Fruit fly (Drosophila melanogaster) whole organism, adult: Measurements from ENCODE around the gene CG43915.

ENCODE experiments used
- CG11617 ChIP-seq: fragments of 200-800 bp; sonication (Bioruptor generic); optimal IDR thresholded peaks from 2 replicates; lab custom pipeline; 2017; ENCODE audit warnings: mild to moderate bottlenecking, missing biosample characterization, missing genetic modification reagents, missing genetic modification characterization
- CG12768 ChIP-seq: fragments of 200-800 bp; sonication (Bioruptor generic); optimal IDR thresholded peaks from 2 replicates; lab custom pipeline; 2017; ENCODE audit warnings: missing biosample characterization, missing genetic modification characterization, mild to moderate bottlenecking, moderate library complexity, missing genetic modification reagents
- CG14711 ChIP-seq: fragments of 200-800 bp; sonication (Bioruptor generic); optimal IDR thresholded peaks from 2 replicates; lab custom pipeline; 2018; ENCODE audit warnings: missing biosample characterization, mild to moderate bottlenecking, missing genetic modification characterization, moderate library complexity
- CG1620 ChIP-seq: fragments of 200-800 bp; sonication (Bioruptor generic); optimal IDR thresholded peaks from 2 replicates; lab custom pipeline; 2016; ENCODE audit warnings: missing biosample characterization, missing genetic modification characterization
- CG33017 ChIP-seq: fragments of 200-800 bp; sonication (Bioruptor generic); optimal IDR thresholded peaks from 2 replicates; lab custom pipeline; 2018; ENCODE audit warnings: missing biosample characterization, mild to moderate bottlenecking, missing genetic modification characterization, moderate library complexity
- CG5204 ChIP-seq: fragments of 200-800 bp; sonication (Bioruptor generic); optimal IDR thresholded peaks from 2 replicates; lab custom pipeline; 2016; ENCODE audit warnings: missing biosample characterization, missing genetic modification characterization
- CG7045 ChIP-seq: fragments of 200-800 bp; sonication (Bioruptor generic); optimal IDR thresholded peaks from 2 replicates; lab custom pipeline; 2017; ENCODE audit warnings: missing biosample characterization, mild to moderate bottlenecking, missing genetic modification characterization
- CG7101 ChIP-seq: fragments of 200-800 bp; sonication (Bioruptor generic); optimal IDR thresholded peaks from 2 replicates; lab custom pipeline; 2018; ENCODE audit warnings: missing biosample characterization, mild to moderate bottlenecking, missing genetic modification characterization, moderate library complexity
- Clk ChIP-seq: fragments of 200-800 bp; sonication (Bioruptor generic); optimal IDR thresholded peaks from 2 replicates; lab custom pipeline; 2017; ENCODE audit warnings: missing biosample characterization, missing genetic modification characterization
- Crg-1 ChIP-seq: fragments of 200-800 bp; sonication (Bioruptor generic); optimal IDR thresholded peaks from 2 replicates; lab custom pipeline; 2016; ENCODE audit warnings: missing biosample characterization, missing genetic modification characterization
- Hr96 ChIP-seq: fragments of 200-800 bp; sonication (Bioruptor generic); optimal IDR thresholded peaks from 2 replicates; lab custom pipeline; 2016; ENCODE audit warnings: missing biosample characterization, missing genetic modification characterization
- Mnt ChIP-seq: fragments of 200-800 bp; sonication (Bioruptor generic); optimal IDR thresholded peaks from 2 replicates; lab custom pipeline; 2016; ENCODE audit warnings: missing biosample characterization, mild to moderate bottlenecking, missing genetic modification characterization
- bab1 ChIP-seq: fragments of 200-800 bp; sonication (Bioruptor generic); optimal IDR thresholded peaks from 3 replicates; lab custom pipeline; 2019; ENCODE audit warnings: missing biosample characterization, mild to moderate bottlenecking, missing genetic modification characterization, moderate library complexity
- cic ChIP-seq: fragments of 200-800 bp; sonication (Bioruptor generic); optimal IDR thresholded peaks from 2 replicates; lab custom pipeline; 2017; ENCODE audit warnings: missing biosample characterization, mild to moderate bottlenecking, missing genetic modification characterization, moderate library complexity
- cnc ChIP-seq, 2 experiments: fragments of >200 bp; optimal IDR thresholded peaks; 2 replicates each; lab custom pipeline; 2017
- kay ChIP-seq: fragments of 200-800 bp; sonication (Bioruptor generic); peaks from one replicate; lab custom pipeline; 2016; ENCODE audit warnings: missing biosample characterization, missing genetic modification characterization, borderline replicate concordance
- ovo ChIP-seq: fragments of 200-800 bp; sonication (Bioruptor generic); optimal IDR thresholded peaks from 2 replicates; lab custom pipeline; 2016; ENCODE audit warnings: missing biosample characterization, missing genetic modification characterization
- pad ChIP-seq: fragments of 200-800 bp; sonication (Bioruptor generic); optimal IDR thresholded peaks from 3 replicates; lab custom pipeline; 2017; ENCODE audit warnings: missing biosample characterization, missing genetic modification characterization, mild to moderate bottlenecking, moderate library complexity, missing genetic modification reagents
- tj ChIP-seq: fragments of 200-800 bp; sonication (Bioruptor generic); optimal IDR thresholded peaks from 3 replicates; lab custom pipeline; 2017; ENCODE audit warnings: missing biosample characterization, mild to moderate bottlenecking, missing genetic modification characterization, moderate library complexity
- toe ChIP-seq: fragments of 200-800 bp; sonication (Bioruptor generic); optimal IDR thresholded peaks from 2 replicates; lab custom pipeline; 2016; ENCODE audit warnings: missing biosample characterization, missing genetic modification characterization

Gene CG43915

DNA sequence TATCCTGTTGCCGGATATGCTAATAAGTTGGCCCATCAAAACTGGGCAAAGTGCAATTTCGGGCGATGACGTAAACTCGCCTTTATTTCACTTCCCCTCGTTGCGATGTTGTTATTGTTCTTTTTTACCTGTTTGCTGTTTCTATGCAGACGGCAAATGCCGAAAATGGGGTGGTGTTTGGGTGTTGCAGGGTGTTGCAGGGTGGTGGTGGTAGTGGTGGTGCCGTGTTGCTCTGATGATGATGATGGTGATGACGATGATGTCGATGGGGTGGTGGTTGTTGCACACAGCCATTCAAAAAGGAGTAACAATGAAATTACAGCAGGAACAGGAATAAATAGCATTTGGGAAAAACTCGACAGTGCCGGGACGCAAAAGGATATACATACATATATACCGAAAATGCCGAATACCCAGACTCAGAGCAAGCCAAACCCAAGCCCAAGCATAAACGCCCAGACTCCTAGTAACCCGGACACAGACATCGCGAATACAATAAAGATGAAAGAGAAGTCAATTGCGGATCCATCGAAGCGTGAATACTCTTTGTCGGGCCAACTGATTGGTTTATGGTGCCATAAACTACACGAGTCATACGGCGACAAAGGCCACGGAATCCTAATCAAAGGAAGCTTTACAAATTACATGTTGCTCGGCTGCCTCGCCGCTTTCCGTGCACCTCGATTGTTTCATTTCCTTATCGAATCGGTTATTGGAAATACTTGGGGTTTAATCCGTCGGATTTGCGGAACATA, 6.2 kb downstream of the CG43915 start:
- TF ChIP-seq CG14711 (tag; lab: Kevin White, UChicago) = no peak
- no peak for TF ChIP-seq tj (GFP tag; lab: Kevin White, UChicago)
- no peak for TF ChIP-seq kay
- no peak for TF ChIP-seq CG7045 (GFP tag; lab: Kevin White, UChicago)
- TF ChIP-seq Crg-1 (GFP tag; lab: Kevin White, UChicago) = no peak
- no peak for TF ChIP-seq Hr96 (GFP tag; lab: Kevin White, UChicago)
- TF ChIP-seq CG1620 (GFP tag; lab: Kevin White, UChicago) = no peak
- TF ChIP-seq CG33017 (tag; lab: Kevin White, UChicago) = no peak
- no peak for TF ChIP-seq CG11617
- no peak for TF ChIP-seq Mnt
- TF ChIP-seq cic (GFP tag; lab: Kevin White, UChicago) = no peak
- no peak for TF ChIP-seq pad
- TF ChIP-seq bab1 (GFP tag; lab: Kevin White, UChicago) = no peak
- no peak for TF ChIP-seq CG5204

DNA sequence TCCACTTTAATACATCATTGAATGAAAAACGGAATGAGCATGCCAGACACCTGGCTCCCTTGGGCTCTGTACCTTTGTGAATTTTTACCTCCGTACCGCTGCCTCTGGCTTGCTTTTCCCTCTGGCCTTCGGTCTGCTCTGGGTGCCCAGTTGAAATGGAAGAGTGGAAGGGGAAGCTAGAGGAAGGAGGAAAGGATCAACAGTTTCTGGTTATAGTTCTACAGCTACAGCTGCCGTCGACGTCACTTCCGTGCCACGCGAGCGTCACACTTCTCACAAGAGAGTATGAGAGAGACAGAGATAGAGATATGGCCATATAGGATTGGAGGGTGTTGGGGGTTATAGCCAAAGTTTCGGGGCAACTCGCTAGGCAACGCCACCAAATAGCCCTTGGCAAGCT, 7.3 kb downstream of the CG43915 start:
- TF ChIP-seq cnc (optimal IDR thresholded peaks at IDR 0.05; lab: Kevin White, UChicago) (no peak), Hr96 (GFP tag; lab: Kevin White, UChicago) (no peak), cic (GFP tag; lab: Kevin White, UChicago) (no peak), bab1 (GFP tag; lab: Kevin White, UChicago) (no peak), Clk (GFP tag; lab: Kevin White, UChicago) (no peak), CG5204 (no peak), tj (GFP tag; lab: Kevin White, UChicago) (no peak), kay (no peak), toe (GFP tag; lab: Kevin White, UChicago) (no peak), CG7101 (tag; lab: Kevin White, UChicago) (no peak), CG1620 (GFP tag; lab: Kevin White, UChicago) (no peak)

DNA sequence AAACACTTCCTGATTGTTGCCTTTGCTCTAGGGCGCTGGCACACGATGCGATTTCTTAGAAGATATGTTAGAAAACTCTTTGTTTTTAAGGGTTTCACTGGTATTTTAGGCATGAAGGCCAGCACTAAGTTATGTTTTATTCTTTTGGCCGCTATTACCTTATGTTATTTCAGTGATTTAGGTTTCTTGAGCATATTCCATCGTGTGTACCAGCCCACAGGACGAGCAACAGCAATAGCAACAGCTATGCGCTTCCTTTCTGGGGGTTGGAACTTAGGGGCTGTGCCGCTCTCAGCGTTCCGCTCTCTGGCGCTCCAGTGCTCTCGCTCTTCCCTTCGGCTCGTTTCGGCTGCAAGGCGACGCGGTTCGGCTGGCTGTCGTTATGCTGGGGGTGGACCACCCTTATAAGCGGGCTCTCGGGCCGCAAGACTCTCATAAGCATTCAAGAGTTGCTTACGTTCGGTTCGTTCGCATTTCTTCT, 10.8 kb downstream of the CG43915 start, which contains the start of gene scrt:
Gene scrt, plus strand, starts transcription at position 431 of the 481 bp plus-strand sequence.
- no peak for TF ChIP-seq CG1620 (GFP tag; lab: Kevin White, UChicago)
- no peak for TF ChIP-seq cic (GFP tag; lab: Kevin White, UChicago)
- TF ChIP-seq CG33017 (tag; lab: Kevin White, UChicago) = no peak
- no peak for TF ChIP-seq Clk (GFP tag; lab: Kevin White, UChicago)
- peak; percentile 48 for TF ChIP-seq CG7045 (GFP tag; lab: Kevin White, UChicago)
- TF ChIP-seq toe (GFP tag; lab: Kevin White, UChicago) = no peak
- TF ChIP-seq CG5204 = no peak
- TF ChIP-seq ovo (GFP tag; lab: Kevin White, UChicago) = no peak
- TF ChIP-seq kay = no peak
- TF ChIP-seq pad = peak; percentile 55
- TF ChIP-seq CG14711 (tag; lab: Kevin White, UChicago) = no peak
- no peak for TF ChIP-seq Mnt
- peak; percentile 9 for TF ChIP-seq Hr96 (GFP tag; lab: Kevin White, UChicago)
- no peak for TF ChIP-seq cnc (optimal IDR thresholded peaks at IDR 0.05; lab: Kevin White, UChicago)
- peak; percentile 10 for TF ChIP-seq CG11617
- no peak for TF ChIP-seq bab1 (GFP tag; lab: Kevin White, UChicago)
- no peak for TF ChIP-seq CG12768 (GFP tag; lab: Kevin White, UChicago)
- no peak for TF ChIP-seq Crg-1 (GFP tag; lab: Kevin White, UChicago)
- TF ChIP-seq tj (GFP tag; lab: Kevin White, UChicago) = peak; percentile 16
- no peak for TF ChIP-seq CG7101 (tag; lab: Kevin White, UChicago)

DNA sequence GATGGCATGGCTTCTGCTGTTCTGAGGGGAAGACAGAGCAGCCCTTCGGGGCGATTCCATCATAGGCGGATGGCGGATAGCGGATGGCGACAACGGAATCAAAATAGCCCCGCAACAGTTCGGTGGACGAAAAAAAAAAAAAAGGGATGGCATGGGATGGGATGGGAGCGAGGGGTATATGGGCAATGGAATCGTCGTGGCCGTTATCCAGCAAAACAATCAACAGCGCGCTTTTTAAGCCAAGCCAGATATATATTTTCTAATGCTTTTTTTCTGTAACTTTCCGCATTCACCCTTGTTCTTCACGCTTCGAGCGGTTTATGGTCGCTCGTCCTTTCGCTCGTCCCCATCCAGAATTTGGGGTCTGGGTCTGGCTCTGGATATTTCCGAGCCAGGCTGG, 22.9 kb downstream of the CG43915 start:
- TF ChIP-seq CG11617 = no peak
- TF ChIP-seq CG5204 = no peak
- no peak for TF ChIP-seq Clk (GFP tag; lab: Kevin White, UChicago)
- TF ChIP-seq kay = no peak
- TF ChIP-seq Mnt = no peak

DNA sequence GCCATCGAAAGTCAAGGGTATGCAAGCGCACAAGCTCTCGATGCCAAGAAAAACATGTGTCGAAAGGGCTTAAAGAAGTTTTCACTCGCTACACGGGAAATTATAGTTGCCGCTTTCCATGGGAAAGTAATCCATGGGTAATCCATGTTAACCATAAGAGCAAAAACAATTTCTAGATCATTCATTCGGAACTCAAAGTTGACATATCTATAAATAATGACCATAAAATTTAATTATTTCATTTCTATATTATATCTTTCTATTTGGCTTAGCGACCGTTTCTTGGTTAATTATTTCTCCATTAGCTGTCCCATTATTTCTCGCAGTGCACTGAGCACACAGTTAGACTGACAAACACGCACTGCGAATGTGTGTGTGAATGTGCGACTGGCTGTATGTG, 28.0 kb downstream of the CG43915 start:
- TF ChIP-seq CG11617 (no peak), tj (GFP tag; lab: Kevin White, UChicago) (no peak), Hr96 (GFP tag; lab: Kevin White, UChicago) (no peak), bab1 (GFP tag; lab: Kevin White, UChicago) (no peak), Mnt (no peak), CG12768 (GFP tag; lab: Kevin White, UChicago) (no peak), ovo (GFP tag; lab: Kevin White, UChicago) (no peak), cnc (optimal IDR thresholded peaks at IDR 0.05; lab: Kevin White, UChicago) (no peak), CG7045 (GFP tag; lab: Kevin White, UChicago) (no peak), CG1620 (GFP tag; lab: Kevin White, UChicago) (no peak), toe (GFP tag; lab: Kevin White, UChicago) (no peak), cic (GFP tag; lab: Kevin White, UChicago) (no peak), Crg-1 (GFP tag; lab: Kevin White, UChicago) (no peak)

DNA sequence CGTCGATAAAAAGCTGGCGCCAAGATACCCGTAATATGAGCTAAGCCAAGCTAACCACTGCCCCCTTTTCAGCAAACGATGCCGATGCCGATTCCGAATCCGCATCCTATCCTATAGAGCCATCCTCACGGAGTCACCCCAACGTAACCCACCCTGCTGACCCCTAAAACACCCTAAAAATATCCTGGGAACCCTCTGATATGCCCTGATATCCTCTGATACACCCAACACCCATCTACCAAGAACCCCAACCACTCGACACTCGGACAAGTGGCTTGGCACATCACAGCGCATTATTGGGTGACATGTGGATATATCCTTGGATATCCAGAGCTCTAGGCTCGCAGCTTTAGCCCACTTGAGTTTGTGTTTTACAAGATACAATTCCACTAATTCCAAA, 28.8 kb downstream of the CG43915 start:
- TF ChIP-seq toe (GFP tag; lab: Kevin White, UChicago) (no peak), CG12768 (GFP tag; lab: Kevin White, UChicago) (no peak), CG33017 (tag; lab: Kevin White, UChicago) (no peak)
